Fruit fly (Drosophila melanogaster) whole organism, embryonic: ENCODE measurements around the gene ea.

ENCODE experiments used
- CG16779 ChIP-seq: fragments of 200-800 bp; sonication (Bioruptor generic); IDR thresholded peaks from 2 replicates; pipeline ENCODE4 v1.3.6; 2022; ENCODE audit warnings: missing biosample characterization, missing genetic modification characterization
- bowl ChIP-seq: fragments of 200-800 bp; sonication (Bioruptor generic); IDR thresholded peaks from 2 replicates; pipeline ENCODE4 v1.3.6; 2022; ENCODE audit warnings: missing biosample characterization, missing genetic modification characterization
- ewg ChIP-seq: fragments of 200-800 bp; sonication (Bioruptor generic); optimal IDR thresholded peaks from 3 replicates; lab custom pipeline; 2017; ENCODE audit warnings: mild to moderate bottlenecking, missing biosample characterization, missing genetic modification reagents, missing genetic modification characterization
- zen ChIP-seq: fragments of 200-800 bp; sonication (Bioruptor generic); optimal IDR thresholded peaks from 3 replicates; lab custom pipeline; 2018; ENCODE audit warnings: missing biosample characterization, mild to moderate bottlenecking, missing genetic modification characterization, moderate library complexity
- zfh1 ChIP-seq: fragments of 200-800 bp; sonication (Bioruptor generic); IDR thresholded peaks from 3 replicates; pipeline ENCODE4 v1.3.6; 2022; ENCODE audit warnings: missing biosample characterization, missing genetic modification characterization

- TF ChIP-seq ewg (GFP tag; lab: Kevin White, UChicago): no peak
- no peak for TF ChIP-seq CG16779 (GFP tag; lab: Robert Waterston, UW)
- no peak for TF ChIP-seq zfh1 (GFP tag; lab: Robert Waterston, UW)
- TF ChIP-seq bowl (GFP tag; lab: Robert Waterston, UW): no peak
- TF ChIP-seq zen (tag; lab: Kevin White, UChicago): no peak
Observed at dm6 chr3R:15282982-15283809, 45.3 kb upstream of the ea start.
